Worm (Caenorhabditis elegans) whole organism, late embryonic: Measurements from ENCODE around the gene Y116F11B.2.

Source experiments
- ceh-48 ChIP-seq: sonication (generic microtip); optimal IDR thresholded peaks from 2 replicates; lab custom pipeline; 2016; ENCODE audit warnings: missing genetic modification characterization, inconsistent platforms, missing compliant biosample characterization
- ets-4 ChIP-seq: sonication (generic microtip); optimal IDR thresholded peaks from 2 replicates; lab custom pipeline; 2016; ENCODE audit warnings: missing genetic modification characterization, missing compliant biosample characterization
- nfya-1 ChIP-seq: sonication (generic microtip); optimal IDR thresholded peaks from 2 replicates; lab custom pipeline; 2017; ENCODE audit warnings: missing genetic modification characterization, mild to moderate bottlenecking, missing compliant biosample characterization, antibody characterized with exemption, moderate library complexity
- nhr-11 ChIP-seq: fragments of 150-350 bp; optimal IDR thresholded peaks from 2 replicates; lab custom pipeline; 2014; ENCODE audit warnings: missing biosample characterization, missing genetic modification characterization
- pha-4 ChIP-seq: fragments of 150-350 bp; optimal IDR thresholded peaks from 2 replicates; lab custom pipeline; 2018; ENCODE audit warnings: missing biosample characterization, missing genetic modification reagents, missing genetic modification characterization
- pqm-1 ChIP-seq: sonication (generic microtip); optimal IDR thresholded peaks from 2 replicates; lab custom pipeline; 2016; ENCODE audit warnings: missing genetic modification characterization, missing compliant biosample characterization

- no peak for TF ChIP-seq pqm-1 (tag; lab: Kevin White, UChicago)
- TF ChIP-seq ets-4 (tag; lab: Kevin White, UChicago) = no peak
- TF ChIP-seq nhr-11 = no peak
- TF ChIP-seq ceh-48 (tag; lab: Kevin White, UChicago) = no peak
- TF ChIP-seq pha-4 = no peak
- no peak for TF ChIP-seq nfya-1
Observed at ce11 chrV:19779220-19779619, 21.7 kb downstream of the Y116F11B.2 start.
